Fruit fly (Drosophila melanogaster): Measurements from ENCODE around the gene CG32445.

The CG32445 gene

DNA sequence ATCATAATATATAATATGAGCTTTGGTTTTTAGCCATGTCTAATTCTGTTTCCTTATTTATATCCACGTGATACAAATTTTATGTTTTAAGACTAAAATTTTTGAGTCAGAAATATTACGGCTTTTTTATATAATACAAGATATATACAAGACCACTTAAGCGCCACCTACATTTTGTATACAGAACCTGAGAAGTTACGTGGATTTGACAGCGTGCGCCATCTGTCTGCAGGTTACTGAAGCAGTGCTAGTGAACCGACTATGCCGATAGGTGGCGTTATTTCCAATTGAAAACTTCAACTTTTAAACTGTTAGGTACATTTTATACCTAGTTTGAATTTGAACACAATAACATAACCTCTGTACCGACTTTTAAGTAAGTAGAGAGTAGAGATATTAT, 13.6 kb downstream of the CG32445 start (continued):
- no peak for TF ChIP-seq Vsx1 (GFP tag; optimal IDR thresholded peaks at IDR 0.05)
- TF ChIP-seq ara (GFP tag; IDR thresholded peaks at IDR 0.05), result no peak
- TF ChIP-seq HLH3B (GFP tag; IDR thresholded peaks at IDR 0.05), result peak; percentile 76
- no peak for TF ChIP-seq ato (GFP tag; IDR thresholded peaks at IDR 0.05; ENCODE audit: partially characterized antibody)
- TF ChIP-seq ranshi (GFP tag; IDR thresholded peaks at IDR 0.05), result peak; percentile 65
- peak; percentile 81 for TF ChIP-seq lmd (GFP tag; IDR thresholded peaks at IDR 0.05)
- peak; percentile 66 for TF ChIP-seq CG12659 (GFP tag; optimal IDR thresholded peaks at IDR 0.05)
- peak; percentile 53 for TF ChIP-seq her (GFP tag; optimal IDR thresholded peaks at IDR 0.05)
- TF ChIP-seq CG12104 (GFP tag; optimal IDR thresholded peaks at IDR 0.05), result no peak
- peak; percentile 38 for TF ChIP-seq CG15514 (GFP tag; optimal IDR thresholded peaks at IDR 0.05)
- no peak; the same call in 1 of the 2 replicates for TF ChIP-seq ttk (GFP tag; IDR thresholded peaks at IDR 0.05)
- TF ChIP-seq CG16815 (GFP tag; optimal IDR thresholded peaks at IDR 0.05), result peak; percentile 45
- peak; percentile 59; the same call in 1 of the 3 replicates for TF ChIP-seq CG7357 (GFP tag; IDR thresholded peaks at IDR 0.05)
- no peak for TF ChIP-seq Dfd (GFP tag; optimal IDR thresholded peaks at IDR 0.05)
- TF ChIP-seq yki (optimal IDR thresholded peaks at IDR 0.05), result no peak
- TF ChIP-seq CG17802 (tag; optimal IDR thresholded peaks at IDR 0.05), result peak; percentile 17
- peak; percentile 68 for TF ChIP-seq bcd (GFP tag; optimal IDR thresholded peaks at IDR 0.05)
- peak; percentile 79 for TF ChIP-seq lilli (GFP tag; optimal IDR thresholded peaks at IDR 0.05)
- TF ChIP-seq CG17568 (GFP tag; optimal IDR thresholded peaks at IDR 0.05), result no peak
- TF ChIP-seq onecut (GFP tag; IDR thresholded peaks at IDR 0.05), result peak; percentile 63
- TF ChIP-seq BtbVII (GFP tag; optimal IDR thresholded peaks at IDR 0.05), result no peak
- TF ChIP-seq dm (GFP tag; optimal IDR thresholded peaks at IDR 0.05), result peak; percentile 21
- peak; percentile 30 for TF ChIP-seq ATbp (GFP tag; optimal IDR thresholded peaks at IDR 0.05)
- no peak for TF ChIP-seq MESR4 (GFP tag; optimal IDR thresholded peaks at IDR 0.05)
- 0 out of 2 replicates have a peak, but pooled peaks have one; percentile 8 for TF ChIP-seq Gsc (GFP tag; IDR thresholded peaks at IDR 0.05)
- TF ChIP-seq nom (GFP tag; optimal IDR thresholded peaks at IDR 0.05), result no peak
- TF ChIP-seq jing (GFP tag; optimal IDR thresholded peaks at IDR 0.05), result peak; percentile 8
- TF ChIP-seq grau (tag; optimal IDR thresholded peaks at IDR 0.05), result peak; percentile 74
- TF ChIP-seq vfl (GFP tag; optimal IDR thresholded peaks at IDR 0.05), result peak; percentile 29
- TF ChIP-seq CG6689 (GFP tag; IDR thresholded peaks at IDR 0.05), result no peak; the same call in 1 of the 2 replicates
- TF ChIP-seq Fer2 (tag; optimal IDR thresholded peaks at IDR 0.05), result peak; percentile 53
- no peak for TF ChIP-seq usp (GFP tag; optimal IDR thresholded peaks at IDR 0.05)
- TF ChIP-seq Dll (GFP tag; IDR thresholded peaks at IDR 0.05; ENCODE audit: partially characterized antibody), result no peak
- peak; percentile 54 to 91 for TF ChIP-seq chif (GFP tag; optimal IDR thresholded peaks at IDR 0.05)
- peak; percentile 14 for TF ChIP-seq CG18619 (GFP tag; optimal IDR thresholded peaks at IDR 0.05)
- no peak for TF ChIP-seq CG10274 (GFP tag; optimal IDR thresholded peaks at IDR 0.05)
- TF ChIP-seq CG31224 (GFP tag; IDR thresholded peaks at IDR 0.05), result no peak
- no peak for TF ChIP-seq ro (GFP tag; IDR thresholded peaks at IDR 0.05)
- peak; percentile 61 for TF ChIP-seq pita (GFP tag; optimal IDR thresholded peaks at IDR 0.05)
- peak; percentile 57 for TF ChIP-seq dmrt99B (tag; optimal IDR thresholded peaks at IDR 0.05)
- TF ChIP-seq CG17912 (GFP tag; optimal IDR thresholded peaks at IDR 0.05), result peak; percentile 50
- TF ChIP-seq salm (tag; optimal IDR thresholded peaks at IDR 0.05), result no peak
- peak; percentile 15 for TF ChIP-seq CG17385 (GFP tag; optimal IDR thresholded peaks at IDR 0.05)
- peak; percentile 31 for TF ChIP-seq gsb-n (tag; optimal IDR thresholded peaks at IDR 0.05)
- peak; percentile 67 for TF ChIP-seq CG10267 (tag; optimal IDR thresholded peaks at IDR 0.05)
- TF ChIP-seq toy (GFP tag; IDR thresholded peaks at IDR 0.05), result no peak
- TF ChIP-seq CG2202 (tag; optimal IDR thresholded peaks at IDR 0.05), result no peak
- no peak for TF ChIP-seq CG7928 (GFP tag; optimal IDR thresholded peaks at IDR 0.05)
- peak; percentile 7; the same call in 1 of the 2 replicates for TF ChIP-seq CG5953 (GFP tag; IDR thresholded peaks at IDR 0.05)
- TF ChIP-seq mld (GFP tag; IDR thresholded peaks at IDR 0.05; ENCODE audit: partially characterized antibody), result no peak
- peak; percentile 20 for TF ChIP-seq CG9727 (GFP tag; optimal IDR thresholded peaks at IDR 0.05)
